Fruit fly (Drosophila melanogaster): ENCODE results near the gene CG43732.
A peak's percentile ranks its signal among the peaks of the same experiment; 100 is the strongest.

Gene CG43732

dm6 chr3R:19010923-19011322 is 60.9 kb downstream of the CG43732 start (continued):
- TF ChIP-seq zen (tag; optimal IDR thresholded peaks at IDR 0.05) (peak; percentile 43), CG33213 (GFP tag; optimal IDR thresholded peaks at IDR 0.05) (peak; percentile 41), CG4854 (GFP tag; optimal IDR thresholded peaks at IDR 0.05) (peak; percentile 10), ab (GFP tag; optimal IDR thresholded peaks at IDR 0.05) (no peak), CG7271 (tag; optimal IDR thresholded peaks at IDR 0.05) (peak; percentile 76), Six4 (GFP tag; optimal IDR thresholded peaks at IDR 0.05) (no peak), HHEX (GFP tag; optimal IDR thresholded peaks at IDR 0.05) (peak; percentile 32), tgo (GFP tag; IDR thresholded peaks at IDR 0.05) (no peak), tll (GFP tag; optimal IDR thresholded peaks at IDR 0.05) (peak in 1 of 2 experiments; percentile 36), CG2678 (tag; optimal IDR thresholded peaks at IDR 0.05) (peak; percentile 56), lab (GFP tag; optimal IDR thresholded peaks at IDR 0.05) (peak; percentile 42), jumu (GFP tag; optimal IDR thresholded peaks at IDR 0.05) (no peak), sr (GFP tag; IDR thresholded peaks at IDR 0.05) (no peak), CG14710 (tag; optimal IDR thresholded peaks at IDR 0.05) (peak; percentile 12), fru (optimal IDR thresholded peaks at IDR 0.05) (no peak), HLH3B (GFP tag; IDR thresholded peaks at IDR 0.05) (no peak), CG1647 (GFP tag; optimal IDR thresholded peaks at IDR 0.05) (peak; percentile 13), pfk (GFP tag; optimal IDR thresholded peaks at IDR 0.05) (no peak), stwl (tag; optimal IDR thresholded peaks at IDR 0.05) (no peak), Xrp1 (GFP tag; IDR thresholded peaks at IDR 0.05) (peak; percentile 36; the same call in 1 of the 2 replicates), CG8290 (GFP tag; optimal IDR thresholded peaks at IDR 0.05) (no peak), CG8290 (tag; optimal IDR thresholded peaks at IDR 0.05) (peak in 1 of 2 experiments; percentile 44), Dip3 (GFP tag; optimal IDR thresholded peaks at IDR 0.05) (no peak), CG7963 (GFP tag; IDR thresholded peaks at IDR 0.05; ENCODE audit: partially characterized antibody) (no peak), sim (GFP tag; IDR thresholded peaks at IDR 0.05) (0 out of 2 replicates have a peak, but pooled peaks have one; percentile 38), nmo (GFP tag; optimal IDR thresholded peaks at IDR 0.05) (peak; percentile 10), CG15269 (tag; optimal IDR thresholded peaks at IDR 0.05) (peak; percentile 21), CG15696 (tag; optimal IDR thresholded peaks at IDR 0.05) (peak; percentile 59)

DNA sequence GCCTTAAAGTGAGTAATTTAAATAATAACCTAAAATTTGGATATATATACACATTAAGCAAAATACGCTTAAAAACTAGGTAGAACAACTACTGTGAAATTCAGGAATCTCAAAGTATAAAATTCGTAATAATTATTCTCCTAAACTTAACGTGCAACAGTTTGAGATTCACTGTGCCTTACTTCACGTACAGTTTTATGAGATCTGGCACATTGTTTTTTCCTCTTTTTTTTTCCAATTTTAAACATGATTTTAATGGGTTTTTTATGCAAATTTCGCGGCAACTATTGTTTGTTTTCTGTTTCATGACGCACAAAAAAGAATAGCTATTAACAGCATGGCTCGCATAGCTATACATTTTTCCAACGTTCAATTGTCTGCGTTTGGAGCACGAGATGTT is 61.9 kb downstream of the CG43732 start:
- TF ChIP-seq cato (GFP tag; optimal IDR thresholded peaks at IDR 0.05; ENCODE audit: borderline replicate concordance) (no peak), amos (GFP tag; IDR thresholded peaks at IDR 0.05; ENCODE audit: partially characterized antibody) (peak; percentile 9; the same call in 1 of the 2 replicates), CG3726 (GFP tag; IDR thresholded peaks at IDR 0.05) (no peak), danr (GFP tag; IDR thresholded peaks at IDR 0.05) (no peak), CG11560 (tag; IDR thresholded peaks at IDR 0.05) (no peak), CHES-1-like (GFP tag; optimal IDR thresholded peaks at IDR 0.05) (no peak), CG6654 (GFP tag; optimal IDR thresholded peaks at IDR 0.05) (peak; percentile 96), Chrac-16 (GFP tag; optimal IDR thresholded peaks at IDR 0.05) (no peak), Gsc (GFP tag; IDR thresholded peaks at IDR 0.05) (no peak), Xrp1 (GFP tag; IDR thresholded peaks at IDR 0.05) (no peak), sqz (GFP tag; optimal IDR thresholded peaks at IDR 0.05) (peak; percentile 0), Ssrp (tag; optimal IDR thresholded peaks at IDR 0.05) (no peak), CG13424 (tag; optimal IDR thresholded peaks at IDR 0.05) (no peak), CG30020 (tag; optimal IDR thresholded peaks at IDR 0.05) (no peak), CG2875 (GFP tag; optimal IDR thresholded peaks at IDR 0.05) (no peak), CG4404 (GFP tag; IDR thresholded peaks at IDR 0.05) (no peak), Dek (tag; optimal IDR thresholded peaks at IDR 0.05) (no peak), CG31388 (GFP tag; optimal IDR thresholded peaks at IDR 0.05) (no peak), sisA (GFP tag; IDR thresholded peaks at IDR 0.05) (no peak), Sox100B (GFP tag; optimal IDR thresholded peaks at IDR 0.05) (no peak), fd3F (GFP tag; optimal IDR thresholded peaks at IDR 0.05) (no peak), ab (GFP tag; optimal IDR thresholded peaks at IDR 0.05) (no peak), cad (GFP tag; optimal IDR thresholded peaks at IDR 0.05) (peak; percentile 67), yki (optimal IDR thresholded peaks at IDR 0.05) (no peak), tap (tag; optimal IDR thresholded peaks at IDR 0.05) (no peak), Six4 (GFP tag; optimal IDR thresholded peaks at IDR 0.05) (no peak), CG31441 (GFP tag; IDR thresholded peaks at IDR 0.05) (no peak)
